Fruit fly (Drosophila melanogaster): ENCODE measurements around the gene CG8757.

Gene CG8757

dm6 chr3L:13842140-13842539 is at the start of gene CG8757:
CG8757 (minus strand) TSS chr3L:13842240.
- no peak for TF ChIP-seq ttk (optimal IDR thresholded peaks at IDR 0.05)
- TF ChIP-seq h (optimal IDR thresholded peaks at IDR 0.05) = no peak
- no peak for TF ChIP-seq Myc (optimal IDR thresholded peaks at IDR 0.05)
- TF ChIP-seq Sin3A (optimal IDR thresholded peaks at IDR 0.05) = no peak
- TF ChIP-seq insv (optimal IDR thresholded peaks at IDR 0.05) = no peak

- TF ChIP-seq ttk (optimal IDR thresholded peaks at IDR 0.05) = no peak
- TF ChIP-seq h (optimal IDR thresholded peaks at IDR 0.05) = no peak
- no peak for TF ChIP-seq psq (optimal IDR thresholded peaks at IDR 0.05)
- no peak for TF ChIP-seq Sin3A (optimal IDR thresholded peaks at IDR 0.05)
- TF ChIP-seq Myc (optimal IDR thresholded peaks at IDR 0.05) = no peak
- TF ChIP-seq insv (optimal IDR thresholded peaks at IDR 0.05) = no peak
These were observed 45.1 kb upstream of the CG8757 start for dm6 chr3L:13887092-13887491.

- TF ChIP-seq Myc (optimal IDR thresholded peaks at IDR 0.05) (no peak), psq (optimal IDR thresholded peaks at IDR 0.05) (no peak), insv (optimal IDR thresholded peaks at IDR 0.05) (no peak), h (optimal IDR thresholded peaks at IDR 0.05) (no peak), ttk (optimal IDR thresholded peaks at IDR 0.05) (no peak), Sin3A (optimal IDR thresholded peaks at IDR 0.05) (no peak)
These were observed 42.5 kb upstream of the CG8757 start for dm6 chr3L:13884460-13885056.

dm6 chr3L:13882532-13882931 is 40.5 kb upstream of the CG8757 start:
- TF ChIP-seq ttk (optimal IDR thresholded peaks at IDR 0.05) = no peak
- TF ChIP-seq Myc (optimal IDR thresholded peaks at IDR 0.05) = no peak
- TF ChIP-seq psq (optimal IDR thresholded peaks at IDR 0.05) = no peak
- no peak for TF ChIP-seq Sin3A (optimal IDR thresholded peaks at IDR 0.05)
- TF ChIP-seq h (optimal IDR thresholded peaks at IDR 0.05) = no peak
- no peak for TF ChIP-seq insv (optimal IDR thresholded peaks at IDR 0.05)

dm6 chr3L:13881555-13881954 is 39.5 kb upstream of the CG8757 start:
- TF ChIP-seq Sin3A (optimal IDR thresholded peaks at IDR 0.05) (no peak), Myc (optimal IDR thresholded peaks at IDR 0.05) (no peak), ttk (optimal IDR thresholded peaks at IDR 0.05) (no peak), h (optimal IDR thresholded peaks at IDR 0.05) (no peak), insv (optimal IDR thresholded peaks at IDR 0.05) (no peak), psq (optimal IDR thresholded peaks at IDR 0.05) (no peak)

- TF ChIP-seq h (optimal IDR thresholded peaks at IDR 0.05) (no peak), Sin3A (optimal IDR thresholded peaks at IDR 0.05) (no peak), Myc (optimal IDR thresholded peaks at IDR 0.05) (no peak), psq (optimal IDR thresholded peaks at IDR 0.05) (no peak), ttk (optimal IDR thresholded peaks at IDR 0.05) (no peak), insv (optimal IDR thresholded peaks at IDR 0.05) (no peak)
These were observed 36.7 kb upstream of the CG8757 start, which contains the start of gene CG13737 for dm6 chr3L:13878729-13879128. CG13737 (plus strand) TSS chr3L:13878994.

- TF ChIP-seq insv (optimal IDR thresholded peaks at IDR 0.05) (no peak), ttk (optimal IDR thresholded peaks at IDR 0.05) (no peak), Myc (optimal IDR thresholded peaks at IDR 0.05) (no peak), Sin3A (optimal IDR thresholded peaks at IDR 0.05) (no peak), psq (optimal IDR thresholded peaks at IDR 0.05) (no peak), h (optimal IDR thresholded peaks at IDR 0.05) (no peak)
These were observed 35.9 kb upstream of the CG8757 start for dm6 chr3L:13877904-13878303.

dm6 chr3L:13876967-13877366 is 34.9 kb upstream of the CG8757 start:
- TF ChIP-seq psq (optimal IDR thresholded peaks at IDR 0.05) (no peak), Myc (optimal IDR thresholded peaks at IDR 0.05) (no peak), Sin3A (optimal IDR thresholded peaks at IDR 0.05) (no peak), insv (optimal IDR thresholded peaks at IDR 0.05) (no peak), h (optimal IDR thresholded peaks at IDR 0.05) (no peak), ttk (optimal IDR thresholded peaks at IDR 0.05) (no peak)

- TF ChIP-seq Sin3A (optimal IDR thresholded peaks at IDR 0.05) (no peak), Myc (optimal IDR thresholded peaks at IDR 0.05) (no peak), psq (optimal IDR thresholded peaks at IDR 0.05) (no peak)
These were observed 24.7 kb upstream of the CG8757 start, which contains the start of gene CG8745 for dm6 chr3L:13866780-13867179. CG8745 (minus strand) TSS chr3L:13866905.

dm6 chr3L:13866270-13866669 is 24.2 kb upstream of the CG8757 start:
- no peak for TF ChIP-seq insv (optimal IDR thresholded peaks at IDR 0.05)
- no peak for TF ChIP-seq Sin3A (optimal IDR thresholded peaks at IDR 0.05)
- no peak for TF ChIP-seq Myc (optimal IDR thresholded peaks at IDR 0.05)
- TF ChIP-seq h (optimal IDR thresholded peaks at IDR 0.05) = no peak
- TF ChIP-seq ttk (optimal IDR thresholded peaks at IDR 0.05) = no peak
- TF ChIP-seq psq (optimal IDR thresholded peaks at IDR 0.05) = no peak

dm6 chr3L:13865484-13865883 is 23.4 kb upstream of the CG8757 start:
- TF ChIP-seq ttk (optimal IDR thresholded peaks at IDR 0.05) (no peak), h (optimal IDR thresholded peaks at IDR 0.05) (no peak), Sin3A (optimal IDR thresholded peaks at IDR 0.05) (no peak), insv (optimal IDR thresholded peaks at IDR 0.05) (no peak), psq (optimal IDR thresholded peaks at IDR 0.05) (no peak), Myc (optimal IDR thresholded peaks at IDR 0.05) (no peak)

- TF ChIP-seq Sin3A (optimal IDR thresholded peaks at IDR 0.05) = no peak
These were observed 22.5 kb upstream of the CG8757 start for dm6 chr3L:13864568-13864967.

dm6 chr3L:13863365-13863775 is 21.3 kb upstream of the CG8757 start:
- TF ChIP-seq Myc (optimal IDR thresholded peaks at IDR 0.05) = no peak
- no peak for TF ChIP-seq insv (optimal IDR thresholded peaks at IDR 0.05)
- TF ChIP-seq h (optimal IDR thresholded peaks at IDR 0.05) = no peak
- TF ChIP-seq ttk (optimal IDR thresholded peaks at IDR 0.05) = no peak
- no peak for TF ChIP-seq psq (optimal IDR thresholded peaks at IDR 0.05)
- no peak for TF ChIP-seq Sin3A (optimal IDR thresholded peaks at IDR 0.05)
